Worm (Caenorhabditis elegans) whole organism, young adult: ENCODE measurements around the gene vglu-3.
A peak's percentile ranks its signal among the peaks of the same experiment; 100 is the strongest.

Experiments
- D2030.7 ChIP-seq: fragments of 200-800 bp; sonication (Bioruptor generic); IDR thresholded peaks from 2 replicates; pipeline ENCODE4 v1.3.6; 2022; ENCODE audit warnings: missing genetic modification reagents, missing genetic modification characterization, missing compliant biosample characterization
- F22D6.2 ChIP-seq: sonication (generic microtip); optimal IDR thresholded peaks from 2 replicates; lab custom pipeline; 2016; ENCODE audit warnings: mild to moderate bottlenecking, missing genetic modification characterization, missing compliant biosample characterization
- F23B12.7 ChIP-seq: sonication (generic microtip); optimal IDR thresholded peaks from 2 replicates; lab custom pipeline; 2017; ENCODE audit warnings: missing genetic modification characterization, mild to moderate bottlenecking, missing compliant biosample characterization, antibody characterized with exemption, moderate library complexity; ENCODE audit not compliant: insufficient read depth
- F37B4.10 ChIP-seq: fragments of 200-800 bp; sonication (Bioruptor generic); IDR thresholded peaks from 2 replicates; pipeline ENCODE4 v1.3.6; 2022; ENCODE audit warnings: missing genetic modification characterization, missing compliant biosample characterization
- F49E8.2 ChIP-seq: sonication (generic microtip); optimal IDR thresholded peaks from 3 replicates; lab custom pipeline; 2017; ENCODE audit warnings: missing genetic modification characterization, mild to moderate bottlenecking, missing compliant biosample characterization, antibody characterized with exemption, moderate library complexity; ENCODE audit not compliant: insufficient read depth
- F52B5.7 ChIP-seq: sonication (generic microtip); optimal IDR thresholded peaks from 2 replicates; lab custom pipeline; 2016; ENCODE audit warnings: mild to moderate bottlenecking, missing genetic modification characterization, missing compliant biosample characterization
- F55B11.4 ChIP-seq: sonication (generic microtip); optimal IDR thresholded peaks from 2 replicates; lab custom pipeline; 2016; ENCODE audit warnings: missing compliant biosample characterization, missing genetic modification characterization, borderline replicate concordance; ENCODE audit not compliant: insufficient read depth
- K11D2.4 ChIP-seq: fragments of 200-800 bp; sonication (Bioruptor generic); IDR thresholded peaks from 2 replicates; pipeline ENCODE4 v1.3.6; 2022; ENCODE audit warnings: missing genetic modification reagents, missing genetic modification characterization, missing compliant biosample characterization
- K12H6.12 ChIP-seq: fragments of 200-800 bp; sonication (Bioruptor generic); optimal IDR thresholded peaks from 2 replicates; lab custom pipeline; 2018; ENCODE audit warnings: mild to moderate bottlenecking, missing genetic modification characterization, missing compliant biosample characterization
- Y95B8A.8 ChIP-seq: fragments of 200-800 bp; sonication (Bioruptor generic); IDR thresholded peaks from 2 replicates; pipeline ENCODE4 v1.3.6; 2022; ENCODE audit warnings: missing genetic modification reagents, missing genetic modification characterization, missing compliant biosample characterization
- ama-1 ChIP-seq, 3 experiments: fragments of 150-350 bp in 1 of 3; sonication (generic microtip) in 2 of 3; optimal IDR thresholded peaks; 2 replicates each; lab custom pipeline; 2014 to 2018; ENCODE audit warnings: missing biosample characterization in 2 of 3, missing genetic modification characterization in 2 of 3, missing genetic modification reagents in 2 of 3
- aptf-3 ChIP-seq: fragments of 200-800 bp; sonication (Bioruptor generic); IDR thresholded peaks from 2 replicates; pipeline ENCODE4 v1.3.6; 2022; ENCODE audit warnings: missing genetic modification characterization, missing compliant biosample characterization
- athp-1 ChIP-seq: sonication (generic microtip); optimal IDR thresholded peaks from 2 replicates; lab custom pipeline; 2017; ENCODE audit warnings: mild to moderate bottlenecking, missing genetic modification characterization, missing compliant biosample characterization
- attf-5 ChIP-seq: fragments of 200-800 bp; sonication (Bioruptor generic); optimal IDR thresholded peaks from 2 replicates; lab custom pipeline; 2018; ENCODE audit warnings: mild to moderate bottlenecking, missing genetic modification characterization, missing compliant biosample characterization
- bed-2 ChIP-seq: fragments of 200-800 bp; sonication (Bioruptor generic); IDR thresholded peaks from 2 replicates; pipeline ENCODE4 v1.3.6; 2022; ENCODE audit warnings: missing genetic modification reagents, missing genetic modification characterization, missing compliant biosample characterization
- cebp-1 ChIP-seq, 2 experiments: fragments of 200-800 bp in 1 of 2; sonication (Bioruptor generic) in 1 of 2; sonication (generic microtip) in 1 of 2; IDR thresholded peaks in 1 of 2; optimal IDR thresholded peaks in 1 of 2; 2 replicates each; pipeline versions ENCODE4 v1.3.6 to Lab custom; 2017 to 2022; ENCODE audit warnings: missing compliant biosample characterization in 2 of 2, missing genetic modification characterization in 2 of 2, mild to moderate bottlenecking in 1 of 2, missing genetic modification reagents in 1 of 2, moderate library complexity in 1 of 2
- ceh-27 ChIP-seq: fragments of 200-800 bp; sonication (Bioruptor generic); optimal IDR thresholded peaks from 2 replicates; lab custom pipeline; 2018; ENCODE audit warnings: mild to moderate bottlenecking, missing genetic modification characterization, moderate library complexity, missing compliant biosample characterization
- ceh-40 ChIP-seq: fragments of 200-800 bp; sonication (Bioruptor generic); IDR thresholded peaks from 2 replicates; pipeline ENCODE4 v1.3.6; 2022; ENCODE audit warnings: missing genetic modification characterization, missing compliant biosample characterization
- ceh-58 ChIP-seq: fragments of 200-800 bp; sonication (Bioruptor generic); IDR thresholded peaks from 2 replicates; pipeline ENCODE4 v1.3.6; 2022; ENCODE audit warnings: missing genetic modification characterization, missing compliant biosample characterization
- dpl-1 ChIP-seq: fragments of 150-350 bp; optimal IDR thresholded peaks from 2 replicates; lab custom pipeline; 2014; ENCODE audit warnings: missing biosample characterization, missing genetic modification reagents, missing genetic modification characterization
- efl-1 ChIP-seq: fragments of 150-350 bp; optimal IDR thresholded peaks from 2 replicates; lab custom pipeline; 2014; ENCODE audit warnings: missing biosample characterization, missing genetic modification reagents, missing genetic modification characterization
- him-1 ChIP-seq: sonication (generic microtip); optimal IDR thresholded peaks from 2 replicates; lab custom pipeline; 2016; ENCODE audit warnings: missing genotype, missing genetic modification reagents, missing genetic modification characterization, missing compliant biosample characterization
- hlh-26 ChIP-seq: fragments of 200-800 bp; sonication (Bioruptor generic); conservative IDR thresholded peaks from 2 replicates; pipeline ENCODE4 v1.3.6; 2022; ENCODE audit warnings: missing genetic modification reagents, missing genetic modification characterization, missing compliant biosample characterization
- hmg-1.2 ChIP-seq: fragments of 200-800 bp; sonication (Bioruptor generic); IDR thresholded peaks from 2 replicates; pipeline ENCODE4 v1.3.6; 2022; ENCODE audit warnings: missing genetic modification reagents, missing genetic modification characterization, missing compliant biosample characterization
- hsf-1 ChIP-seq: fragments of 200-800 bp; sonication (Bioruptor generic); IDR thresholded peaks from 2 replicates; pipeline ENCODE4 v1.3.6; 2022; ENCODE audit warnings: missing genetic modification reagents, missing genetic modification characterization, missing compliant biosample characterization
- let-607 ChIP-seq, 2 experiments: fragments of 200-800 bp in 1 of 2; sonication (Bioruptor generic) in 1 of 2; sonication (generic microtip) in 1 of 2; optimal IDR thresholded peaks; 2 replicates each; lab custom pipeline; 2016 to 2018; ENCODE audit warnings: mild to moderate bottlenecking in 2 of 2, missing compliant biosample characterization in 2 of 2, missing genetic modification characterization in 2 of 2, moderate library complexity in 2 of 2, missing genotype in 1 of 2
- lin-35 ChIP-seq, 3 experiments: fragments of 150-350 bp in 2 of 3; sonication (generic microtip) in 1 of 3; optimal IDR thresholded peaks; 2 replicates each; lab custom pipeline; 2014 to 2018; ENCODE audit warnings: missing biosample characterization in 3 of 3, missing genetic modification characterization in 3 of 3, missing genetic modification reagents in 3 of 3
- mel-28 ChIP-seq: sonication (generic microtip); optimal IDR thresholded peaks from 2 replicates; lab custom pipeline; 2016; ENCODE audit warnings: borderline replicate concordance, mild to moderate bottlenecking, missing genetic modification characterization, missing compliant biosample characterization
- mes-4 ChIP-seq: sonication (generic microtip); optimal IDR thresholded peaks from 2 replicates; lab custom pipeline; 2016; ENCODE audit warnings: missing genotype, missing genetic modification characterization, missing compliant biosample characterization
- mxl-1 ChIP-seq: sonication (generic microtip); optimal IDR thresholded peaks from 2 replicates; lab custom pipeline; 2016; ENCODE audit warnings: missing genetic modification characterization, missing compliant biosample characterization
- nfya-2 ChIP-seq: fragments of 200-800 bp; sonication (Bioruptor generic); IDR thresholded peaks from 2 replicates; pipeline ENCODE4 v1.3.6; 2022; ENCODE audit warnings: missing genetic modification reagents, missing genetic modification characterization, missing compliant biosample characterization
- nhr-120 ChIP-seq: fragments of 200-800 bp; sonication (Bioruptor generic); IDR thresholded peaks from 2 replicates; pipeline ENCODE4 v1.3.6; 2022; ENCODE audit warnings: missing genetic modification characterization, missing compliant biosample characterization
- nhr-80 ChIP-seq: sonication (generic microtip); optimal IDR thresholded peaks from 2 replicates; lab custom pipeline; 2016; ENCODE audit warnings: missing genetic modification characterization, missing compliant biosample characterization
- nhr-90 ChIP-seq: sonication (generic microtip); optimal IDR thresholded peaks from 2 replicates; lab custom pipeline; 2016; ENCODE audit warnings: missing genotype, mild to moderate bottlenecking, missing genetic modification characterization, missing compliant biosample characterization
- pha-4 ChIP-seq: fragments of 150-350 bp; sonication (generic microtip); optimal IDR thresholded peaks from 2 replicates; lab custom pipeline; 2014; ENCODE audit warnings: missing biosample characterization, missing genetic modification reagents, missing genetic modification characterization
- rcor-1 ChIP-seq: fragments of 200-800 bp; sonication (Bioruptor generic); IDR thresholded peaks from 2 replicates; pipeline ENCODE4 v1.3.6; 2022; ENCODE audit warnings: missing genetic modification reagents, missing genetic modification characterization, missing compliant biosample characterization
- repo-1 ChIP-seq: sonication (generic microtip); optimal IDR thresholded peaks from 2 replicates; lab custom pipeline; 2017; ENCODE audit warnings: mild to moderate bottlenecking, missing genetic modification characterization, missing compliant biosample characterization
- snpc-4 ChIP-seq, 5 experiments: fragments of 150-350 bp in 1 of 5; sonication (generic microtip) in 4 of 5; optimal IDR thresholded peaks; 2 replicates each; lab custom pipeline; 2014 to 2018; ENCODE audit warnings: missing genetic modification characterization in 5 of 5, missing biosample characterization in 3 of 5, antibody characterized with exemption in 2 of 5, mild to moderate bottlenecking in 2 of 5, missing compliant biosample characterization in 2 of 5, missing genotype in 2 of 5, moderate library complexity in 2 of 5, missing genetic modification reagents in 1 of 5
- somi-1 ChIP-seq: fragments of 200-800 bp; sonication (Bioruptor generic); optimal IDR thresholded peaks from 2 replicates; lab custom pipeline; 2018; ENCODE audit warnings: mild to moderate bottlenecking, missing genetic modification characterization, missing compliant biosample characterization
- xnd-1 ChIP-seq: sonication (generic microtip); optimal IDR thresholded peaks from 2 replicates; lab custom pipeline; 2016; ENCODE audit warnings: missing genotype, missing genetic modification reagents, missing genetic modification characterization, missing compliant biosample characterization
- ztf-18 ChIP-seq: sonication (generic microtip); optimal IDR thresholded peaks from 2 replicates; lab custom pipeline; 2016; ENCODE audit warnings: missing genotype, mild to moderate bottlenecking, missing genetic modification characterization, missing compliant biosample characterization
- ztf-22 ChIP-seq: fragments of 200-800 bp; sonication (Bioruptor generic); optimal IDR thresholded peaks from 2 replicates; lab custom pipeline; 2018; ENCODE audit warnings: mild to moderate bottlenecking, missing genetic modification characterization, moderate library complexity, missing compliant biosample characterization

The vglu-3 gene

ce11 chrIII:10328565-10329541 lies 28.7 kb downstream of the vglu-3 start (continued):
- TF ChIP-seq nfya-2 (GFP tag; lab: Robert Waterston, UW) (no peak), F37B4.10 (no peak)

- TF ChIP-seq attf-5 (GFP tag; lab: Kevin White, UChicago) (no peak), him-1 (tag; lab: Kevin White, UChicago) (no peak), bed-2 (GFP tag; lab: Robert Waterston, UW) (no peak), let-607 (tag; optimal IDR thresholded peaks at IDR 0.05; lab: Kevin White, UChicago) (peak in 1 of 2 experiments; percentile 35), hmg-1.2 (no peak), nhr-80 (peak; percentile 56), hsf-1 (GFP tag; lab: Robert Waterston, UW) (no peak), somi-1 (GFP tag; lab: Kevin White, UChicago) (no peak), lin-35 (GFP tag; optimal IDR thresholded peaks at IDR 0.05; lab: Kevin White, UChicago) (no peak), pha-4 (tag; lab: Kevin White, UChicago) (no peak), ceh-58 (no peak), cebp-1 (GFP tag; IDR thresholded peaks at IDR 0.05; lab: Robert Waterston, UW) (no peak), cebp-1 (tag; optimal IDR thresholded peaks at IDR 0.05; lab: Kevin White, UChicago) (peak; percentile 49), snpc-4 (GFP tag; optimal IDR thresholded peaks at IDR 0.05; lab: Kevin White, UChicago) (no peak), snpc-4 (tag; optimal IDR thresholded peaks at IDR 0.05; lab: Kevin White, UChicago) (no peak), nhr-90 (tag; lab: Kevin White, UChicago) (no peak), F55B11.4 (tag; lab: Kevin White, UChicago) (no peak), K11D2.4 (GFP tag; lab: Robert Waterston, UW) (no peak), F52B5.7 (tag; lab: Kevin White, UChicago) (no peak), mel-28 (tag; lab: Kevin White, UChicago) (no peak), F23B12.7 (tag; lab: Kevin White, UChicago) (peak; percentile 41), ama-1 (optimal IDR thresholded peaks at IDR 0.05; lab: Kevin White, UChicago) (peak; percentile 9), ama-1 (GFP tag; optimal IDR thresholded peaks at IDR 0.05; lab: Kevin White, UChicago) (no peak), efl-1 (GFP tag; lab: Kevin White, UChicago) (no peak), mxl-1 (tag; lab: Kevin White, UChicago) (no peak), nhr-120 (no peak), dpl-1 (GFP tag; lab: Kevin White, UChicago) (no peak), ztf-18 (tag; lab: Kevin White, UChicago) (peak; percentile 29), rcor-1 (GFP tag; lab: Robert Waterston, UW) (no peak)
- TF ChIP-seq, all 124 proteins: peak for 6
Observed at ce11 chrIII:10329811-10330210, 29.6 kb downstream of the vglu-3 start.

ce11 chrIII:10330372-10331062 lies 30.3 kb downstream of the vglu-3 start, which contains the start of gene nex-2:
Gene nex-2, minus strand, starts transcription at chrIII:10330422.
- TF ChIP-seq xnd-1 (peak; percentile 71), ztf-18 (tag; lab: Kevin White, UChicago) (peak; percentile 0), hlh-26 (GFP tag; lab: Robert Waterston, UW) (no peak), K12H6.12 (no peak), ceh-40 (GFP tag; lab: Robert Waterston, UW) (no peak), K11D2.4 (GFP tag; lab: Robert Waterston, UW) (no peak), F49E8.2 (tag; lab: Kevin White, UChicago) (no peak), D2030.7 (GFP tag; lab: Robert Waterston, UW) (0 out of 2 replicates have a peak, but pooled peaks have one; percentile 36), Y95B8A.8 (GFP tag; lab: Robert Waterston, UW) (no peak), F22D6.2 (tag; lab: Kevin White, UChicago) (no peak), mes-4 (tag; lab: Kevin White, UChicago) (no peak), athp-1 (tag; lab: Kevin White, UChicago) (no peak), repo-1 (tag; lab: Kevin White, UChicago) (no peak), aptf-3 (no peak), ceh-27 (no peak), ztf-22 (GFP tag; lab: Kevin White, UChicago) (no peak)
